Worm (Caenorhabditis elegans): ENCODE data around the gene B0034.2.

The B0034.2 gene

DNA sequence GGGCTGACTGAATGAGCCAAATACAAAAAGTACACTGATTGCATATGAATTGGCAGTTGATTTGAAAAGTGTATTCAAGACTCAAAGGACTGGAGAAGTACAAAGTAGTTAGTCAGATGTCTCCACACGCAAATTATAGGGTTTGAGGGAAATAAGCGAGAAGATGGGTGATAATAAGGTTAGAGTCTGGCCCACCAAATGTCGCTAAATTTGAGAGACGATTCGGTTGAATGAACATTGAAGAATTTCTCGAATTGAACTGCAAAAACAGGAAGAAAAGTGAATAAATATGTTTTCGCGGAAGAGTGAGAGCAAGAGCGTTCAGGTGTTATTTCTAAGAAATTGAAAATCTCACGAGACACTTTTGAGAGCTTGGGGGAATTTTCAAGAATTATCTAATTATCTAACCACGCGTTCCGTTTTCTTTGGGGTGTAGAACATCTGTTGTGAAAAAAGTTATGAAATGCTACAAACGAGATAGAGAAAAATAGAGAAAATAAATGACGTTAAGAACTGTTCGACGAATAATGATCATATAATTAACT lies 15.5 kb upstream of the B0034.2 start:
- no peak for TF ChIP-seq T22C8.4 (GFP tag; IDR thresholded peaks at IDR 0.05)
- no peak for TF ChIP-seq tab-1 (GFP tag; IDR thresholded peaks at IDR 0.05)
- no peak for TF ChIP-seq klf-2 (GFP tag; conservative IDR thresholded peaks at IDR 0.05)
- TF ChIP-seq flt-1 (GFP tag; IDR thresholded peaks at IDR 0.05), result no peak
- TF ChIP-seq cog-1 (tag; optimal IDR thresholded peaks at IDR 0.05), result no peak
- TF ChIP-seq ref-1 (GFP tag; conservative IDR thresholded peaks at IDR 0.05), result no peak
- no peak for TF ChIP-seq ztf-29 (GFP tag; IDR thresholded peaks at IDR 0.05)

DNA sequence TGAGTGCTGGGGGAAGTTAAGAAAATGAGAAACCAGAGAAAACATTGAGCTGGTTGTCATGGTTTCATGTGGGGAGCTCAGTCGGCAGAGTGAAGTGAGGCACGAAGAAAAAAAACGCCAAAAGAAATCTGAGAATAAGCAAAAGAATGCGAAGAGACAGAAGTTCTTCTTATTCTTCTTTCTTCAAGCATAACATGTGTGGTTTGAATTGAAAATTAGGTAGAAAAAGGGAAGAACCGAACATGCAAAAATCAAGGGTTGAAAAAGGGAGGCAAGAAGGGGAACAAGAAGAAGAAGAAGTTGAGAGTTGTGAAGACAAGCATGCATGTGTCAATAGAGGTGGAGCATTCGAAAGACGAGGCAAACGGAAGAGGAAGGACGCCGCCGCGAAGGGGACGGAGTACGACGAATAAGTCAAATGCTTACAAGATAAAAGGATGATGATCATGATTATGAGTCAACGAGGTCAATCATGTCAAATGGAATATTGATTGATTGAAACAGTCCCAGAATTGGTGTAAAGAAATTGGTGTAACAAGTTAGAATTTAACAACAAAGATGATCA lies 13.7 kb upstream of the B0034.2 start:
- TF ChIP-seq ztf-29 (GFP tag; IDR thresholded peaks at IDR 0.05) (no peak), flt-1 (GFP tag; IDR thresholded peaks at IDR 0.05) (no peak), cog-1 (tag; optimal IDR thresholded peaks at IDR 0.05) (no peak), tab-1 (GFP tag; IDR thresholded peaks at IDR 0.05) (no peak), klf-2 (GFP tag; conservative IDR thresholded peaks at IDR 0.05) (no peak), ztf-23 (GFP tag; IDR thresholded peaks at IDR 0.05) (no peak), med-1 (GFP tag; optimal IDR thresholded peaks at IDR 0.05; ENCODE audit: insufficient read depth) (no peak)

DNA sequence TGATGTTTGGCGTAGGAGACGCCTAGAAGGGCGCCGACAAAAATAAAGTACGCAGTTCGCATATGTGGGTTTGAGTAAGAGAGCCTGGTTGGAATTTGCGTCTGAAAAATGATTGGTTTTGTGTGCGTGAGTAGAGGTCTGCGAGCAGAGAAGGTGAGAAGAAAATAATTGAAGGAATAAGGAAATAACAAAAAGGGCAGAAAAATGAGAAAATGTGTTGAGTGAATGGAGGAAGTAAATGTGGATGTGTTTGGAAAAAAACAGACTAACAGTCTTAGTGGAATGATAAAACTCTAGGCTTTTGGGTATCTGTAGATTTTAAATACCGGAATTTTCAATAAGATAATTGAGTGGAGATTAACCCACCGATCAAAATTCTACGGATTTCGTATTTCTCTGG lies 12.4 kb upstream of the B0034.2 start, which contains the start of gene casy-1:
Gene casy-1 (minus strand): TSS at position 101 of the 400 bp plus-strand sequence.
- TF ChIP-seq tab-1 (GFP tag; IDR thresholded peaks at IDR 0.05) (no peak), flt-1 (GFP tag; IDR thresholded peaks at IDR 0.05) (no peak), ref-1 (GFP tag; conservative IDR thresholded peaks at IDR 0.05) (no peak), T22C8.4 (GFP tag; IDR thresholded peaks at IDR 0.05) (no peak), med-1 (GFP tag; optimal IDR thresholded peaks at IDR 0.05; ENCODE audit: insufficient read depth) (no peak), klf-2 (GFP tag; conservative IDR thresholded peaks at IDR 0.05) (no peak), cog-1 (tag; optimal IDR thresholded peaks at IDR 0.05) (no peak), ztf-29 (GFP tag; IDR thresholded peaks at IDR 0.05) (no peak), ztf-23 (GFP tag; IDR thresholded peaks at IDR 0.05) (no peak)

DNA sequence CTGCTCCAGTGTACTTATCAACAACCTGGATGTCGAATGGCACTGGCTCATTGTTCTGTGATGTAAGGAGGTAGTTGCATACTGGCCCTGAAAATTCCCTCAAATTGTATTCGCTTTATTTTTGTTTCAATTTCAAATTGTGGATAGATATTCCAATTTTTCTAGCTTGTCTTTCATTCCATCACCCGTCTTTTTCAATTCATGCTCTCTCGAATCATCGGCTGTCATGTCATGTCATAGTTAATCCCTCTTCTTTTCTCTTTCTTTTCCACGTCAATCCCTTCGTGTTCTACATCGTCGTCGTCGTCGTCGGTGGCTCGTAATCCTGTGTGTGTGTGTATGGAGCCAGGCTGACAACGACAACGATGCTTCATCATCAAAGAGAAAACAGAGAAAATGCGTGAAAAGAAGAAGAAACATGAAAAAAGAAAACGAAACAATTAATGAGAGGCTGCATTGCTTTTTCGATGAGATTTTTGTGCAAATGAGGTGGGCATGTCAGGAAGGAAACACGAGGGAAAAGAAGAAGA lies 11.5 kb upstream of the B0034.2 start:
- TF ChIP-seq ref-1 (GFP tag; conservative IDR thresholded peaks at IDR 0.05) (no peak), ztf-23 (GFP tag; IDR thresholded peaks at IDR 0.05) (no peak), T22C8.4 (GFP tag; IDR thresholded peaks at IDR 0.05) (no peak), ztf-29 (GFP tag; IDR thresholded peaks at IDR 0.05) (no peak), med-1 (GFP tag; optimal IDR thresholded peaks at IDR 0.05; ENCODE audit: insufficient read depth) (no peak), tab-1 (GFP tag; IDR thresholded peaks at IDR 0.05) (no peak), klf-2 (GFP tag; conservative IDR thresholded peaks at IDR 0.05) (no peak), cog-1 (tag; optimal IDR thresholded peaks at IDR 0.05) (no peak), flt-1 (GFP tag; IDR thresholded peaks at IDR 0.05) (no peak)

DNA sequence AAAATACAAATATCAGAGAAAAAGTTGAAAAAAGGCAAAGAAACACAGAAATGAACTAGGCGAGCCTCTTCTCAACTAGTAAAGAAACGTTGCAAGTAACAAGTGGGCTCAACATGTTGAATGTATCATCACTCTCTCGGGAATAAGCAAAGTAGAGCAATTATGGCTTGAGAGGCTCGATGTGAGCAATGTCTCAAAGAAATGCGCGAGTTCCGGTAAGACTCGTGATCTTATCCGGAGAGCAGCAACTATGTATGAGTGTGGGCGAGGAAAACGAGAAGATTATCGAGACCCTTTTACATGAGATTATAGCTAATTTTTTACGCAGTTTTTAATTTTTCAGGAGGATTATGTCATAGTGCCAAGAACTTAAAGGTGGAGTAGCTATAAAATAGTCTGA lies 8.0 kb upstream of the B0034.2 start:
- TF ChIP-seq klf-2 (GFP tag; conservative IDR thresholded peaks at IDR 0.05) (no peak), ztf-29 (GFP tag; IDR thresholded peaks at IDR 0.05) (no peak), cog-1 (tag; optimal IDR thresholded peaks at IDR 0.05) (no peak), ref-1 (GFP tag; conservative IDR thresholded peaks at IDR 0.05) (no peak), T22C8.4 (GFP tag; IDR thresholded peaks at IDR 0.05) (no peak), ztf-23 (GFP tag; IDR thresholded peaks at IDR 0.05) (no peak), med-1 (GFP tag; optimal IDR thresholded peaks at IDR 0.05; ENCODE audit: insufficient read depth) (no peak), flt-1 (GFP tag; IDR thresholded peaks at IDR 0.05) (no peak), tab-1 (GFP tag; IDR thresholded peaks at IDR 0.05) (no peak)

DNA sequence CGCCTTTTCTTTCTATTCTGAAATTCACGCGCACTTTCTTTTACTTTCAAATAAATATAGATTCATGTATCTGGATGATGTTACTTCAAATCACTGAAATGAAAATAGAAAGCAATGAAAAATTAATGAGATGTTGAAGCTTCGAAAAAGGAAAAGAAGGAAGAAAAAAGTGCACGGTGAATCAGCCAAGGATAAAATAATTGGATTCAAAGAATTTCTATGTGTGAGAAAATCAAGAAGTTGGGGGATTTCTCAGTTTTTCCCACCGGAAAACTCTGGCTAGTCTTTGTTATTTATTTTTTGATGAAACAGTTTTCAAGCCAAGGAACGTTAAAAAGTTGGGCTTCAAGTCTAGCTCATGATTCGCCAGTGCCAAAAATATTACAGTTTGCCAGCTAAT lies 7.6 kb upstream of the B0034.2 start:
- TF ChIP-seq flt-1 (GFP tag; IDR thresholded peaks at IDR 0.05) (no peak), ztf-29 (GFP tag; IDR thresholded peaks at IDR 0.05) (no peak)

DNA sequence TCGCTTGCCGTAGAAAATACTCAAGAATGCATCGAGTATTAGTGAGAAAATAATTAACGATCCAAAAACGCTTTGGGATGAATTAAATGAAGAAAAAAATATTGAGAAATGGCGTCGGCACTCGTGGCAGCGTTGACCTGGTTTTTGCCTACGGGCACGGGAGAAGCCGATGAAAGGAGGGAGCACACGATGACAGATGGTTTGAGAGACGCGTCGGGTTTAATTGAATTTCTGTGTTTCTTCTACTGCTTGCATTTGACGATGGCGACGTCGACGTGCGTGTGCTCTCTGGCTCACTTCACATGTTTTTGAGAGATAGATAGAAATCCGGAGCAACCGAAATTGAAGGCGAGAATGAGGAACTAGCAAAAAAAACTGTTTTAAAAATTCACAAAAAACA lies 6.5 kb upstream of the B0034.2 start:
- TF ChIP-seq klf-2 (GFP tag; conservative IDR thresholded peaks at IDR 0.05) (no peak), flt-1 (GFP tag; IDR thresholded peaks at IDR 0.05) (no peak), ztf-23 (GFP tag; IDR thresholded peaks at IDR 0.05) (no peak)

DNA sequence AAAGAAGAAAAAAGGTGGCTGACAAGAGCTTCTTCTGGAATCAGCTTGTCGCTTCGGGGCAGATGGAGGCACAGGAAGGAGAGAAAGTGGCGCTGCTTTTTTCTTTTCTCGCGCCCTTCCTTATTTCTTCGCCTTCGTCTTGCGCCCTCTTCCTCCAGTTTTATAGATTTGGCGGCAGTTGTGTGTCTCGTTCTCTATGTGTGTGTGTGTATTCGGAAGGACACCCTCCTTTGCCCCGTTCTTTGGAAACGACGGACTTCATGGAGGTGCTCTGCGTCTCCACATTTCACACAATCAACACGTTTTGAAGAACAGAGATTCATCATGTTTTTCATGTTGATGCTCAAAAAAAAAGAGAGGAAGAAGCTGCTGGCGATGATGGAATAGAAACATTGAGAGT lies 4.5 kb upstream of the B0034.2 start:
- 0 out of 2 replicates have a peak, but pooled peaks have one; percentile 19 for TF ChIP-seq tab-1 (GFP tag; IDR thresholded peaks at IDR 0.05)
- no peak for TF ChIP-seq ref-1 (GFP tag; conservative IDR thresholded peaks at IDR 0.05)

DNA sequence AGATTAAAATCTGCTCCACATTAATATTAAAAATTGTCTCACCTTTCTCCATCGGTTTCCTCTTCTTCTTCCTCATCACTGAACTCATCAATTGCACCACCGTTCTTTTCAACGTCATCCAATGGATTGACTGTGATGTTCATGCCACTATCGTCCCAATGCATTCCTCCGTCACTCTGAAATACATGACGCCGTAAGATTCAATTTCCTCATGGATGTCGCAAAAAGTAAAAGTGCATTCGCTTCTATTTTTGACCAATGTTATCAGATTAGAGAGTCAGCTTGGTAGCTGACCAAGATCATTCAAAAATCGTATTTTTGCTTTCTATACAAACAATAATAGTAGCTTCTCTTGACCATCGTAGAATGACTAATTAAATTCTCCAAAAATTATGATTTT lies 2.3 kb upstream of the B0034.2 start:
- TF ChIP-seq klf-2 (GFP tag; conservative IDR thresholded peaks at IDR 0.05), result no peak
- no peak for TF ChIP-seq med-1 (GFP tag; optimal IDR thresholded peaks at IDR 0.05; ENCODE audit: insufficient read depth)
- TF ChIP-seq ztf-29 (GFP tag; IDR thresholded peaks at IDR 0.05), result no peak
- no peak for TF ChIP-seq tab-1 (GFP tag; IDR thresholded peaks at IDR 0.05)
- TF ChIP-seq flt-1 (GFP tag; IDR thresholded peaks at IDR 0.05), result no peak
- no peak for TF ChIP-seq cog-1 (tag; optimal IDR thresholded peaks at IDR 0.05)
- no peak for TF ChIP-seq T22C8.4 (GFP tag; IDR thresholded peaks at IDR 0.05)
- no peak for TF ChIP-seq ztf-23 (GFP tag; IDR thresholded peaks at IDR 0.05)
- TF ChIP-seq ref-1 (GFP tag; conservative IDR thresholded peaks at IDR 0.05), result no peak

DNA sequence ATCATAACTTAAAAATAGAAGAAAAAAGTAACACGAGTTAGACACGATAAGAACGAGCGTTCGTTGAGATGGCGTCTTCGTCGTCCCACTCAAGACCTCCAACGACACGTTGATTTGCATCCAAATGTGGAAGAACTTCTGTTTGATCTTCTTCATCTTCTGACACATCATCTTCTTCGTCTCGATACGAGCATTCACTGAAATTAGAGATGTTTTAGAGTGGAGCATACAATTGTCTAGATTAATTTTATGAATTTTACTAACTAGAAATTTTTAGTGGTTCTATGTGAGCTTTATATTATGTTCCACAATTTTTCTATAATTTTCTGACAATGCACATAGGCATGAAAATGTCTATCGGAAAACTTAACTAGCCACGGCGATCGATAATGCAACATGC lies 1.6 kb upstream of the B0034.2 start:
- TF ChIP-seq flt-1 (GFP tag; IDR thresholded peaks at IDR 0.05), result no peak
- no peak for TF ChIP-seq T22C8.4 (GFP tag; IDR thresholded peaks at IDR 0.05)
- TF ChIP-seq med-1 (GFP tag; optimal IDR thresholded peaks at IDR 0.05; ENCODE audit: insufficient read depth), result no peak
- TF ChIP-seq cog-1 (tag; optimal IDR thresholded peaks at IDR 0.05), result no peak
- TF ChIP-seq klf-2 (GFP tag; conservative IDR thresholded peaks at IDR 0.05), result no peak
- no peak for TF ChIP-seq ztf-23 (GFP tag; IDR thresholded peaks at IDR 0.05)
- TF ChIP-seq tab-1 (GFP tag; IDR thresholded peaks at IDR 0.05), result no peak
- TF ChIP-seq ztf-29 (GFP tag; IDR thresholded peaks at IDR 0.05), result no peak
- no peak for TF ChIP-seq ref-1 (GFP tag; conservative IDR thresholded peaks at IDR 0.05)

Measured in whole organism, midembryonic.